Worm (Caenorhabditis elegans): ENCODE results near the gene ima-1.
A peak's percentile ranks its signal among the peaks of the same experiment; 100 is the strongest.

ima-1 gene

DNA sequence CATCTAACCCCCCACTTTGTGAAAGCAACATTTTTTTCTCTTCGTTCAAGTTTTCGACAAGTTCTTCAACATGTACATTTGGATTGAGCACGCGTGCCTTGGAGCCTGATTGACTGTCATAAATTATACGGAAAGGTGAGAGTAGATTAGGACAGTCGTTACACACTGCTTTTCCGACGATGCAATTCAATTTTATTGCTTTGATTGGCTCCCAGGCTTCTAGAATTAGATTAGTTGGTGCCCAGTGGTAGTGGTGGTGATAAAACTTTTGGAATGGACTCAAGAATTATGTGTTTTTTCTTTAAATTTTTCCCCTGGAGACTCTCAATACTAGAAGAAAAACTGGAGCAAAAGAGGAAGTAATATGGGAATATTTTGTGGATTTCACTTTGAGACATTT is 35.0 kb upstream of the ima-1 start:
- TF ChIP-seq lin-13 (tag; optimal IDR thresholded peaks at IDR 0.05) (no peak), bed-3 (GFP tag; optimal IDR thresholded peaks at IDR 0.05) (no peak), elt-1 (tag; optimal IDR thresholded peaks at IDR 0.05; ENCODE audit: borderline replicate concordance, insufficient read depth) (no peak), nhr-76 (tag; optimal IDR thresholded peaks at IDR 0.05) (no peak), pha-4 (tag; optimal IDR thresholded peaks at IDR 0.05) (no peak), blmp-1 (tag; optimal IDR thresholded peaks at IDR 0.05) (no peak), nhr-28 (tag; optimal IDR thresholded peaks at IDR 0.05) (no peak), flh-1 (GFP tag; optimal IDR thresholded peaks at IDR 0.05) (no peak), lsy-2 (tag; optimal IDR thresholded peaks at IDR 0.05) (no peak), ces-1 (GFP tag; optimal IDR thresholded peaks at IDR 0.05) (no peak), ceh-83 (GFP tag; optimal IDR thresholded peaks at IDR 0.05) (no peak), ceh-43 (GFP tag; optimal IDR thresholded peaks at IDR 0.05) (no peak), lin-32 (GFP tag; optimal IDR thresholded peaks at IDR 0.05) (no peak), mab-5 (tag; optimal IDR thresholded peaks at IDR 0.05) (no peak), tbx-8 (GFP tag; optimal IDR thresholded peaks at IDR 0.05) (no peak), mls-2 (tag; optimal IDR thresholded peaks at IDR 0.05) (no peak), M03D4.4 (tag; optimal IDR thresholded peaks at IDR 0.05) (no peak), ham-2 (GFP tag; optimal IDR thresholded peaks at IDR 0.05) (no peak), drap-1 (GFP tag; optimal IDR thresholded peaks at IDR 0.05) (no peak), cnd-1 (tag; optimal IDR thresholded peaks at IDR 0.05) (no peak)

- TF ChIP-seq zip-8 (tag; optimal IDR thresholded peaks at IDR 0.05) (peak; percentile 93), nhr-2 (tag; optimal IDR thresholded peaks at IDR 0.05) (peak; percentile 85), ztf-11 (tag; optimal IDR thresholded peaks at IDR 0.05) (no peak)
These were observed 33.0 kb upstream of the ima-1 start for ce11 chrV:11206467-11206866.

DNA sequence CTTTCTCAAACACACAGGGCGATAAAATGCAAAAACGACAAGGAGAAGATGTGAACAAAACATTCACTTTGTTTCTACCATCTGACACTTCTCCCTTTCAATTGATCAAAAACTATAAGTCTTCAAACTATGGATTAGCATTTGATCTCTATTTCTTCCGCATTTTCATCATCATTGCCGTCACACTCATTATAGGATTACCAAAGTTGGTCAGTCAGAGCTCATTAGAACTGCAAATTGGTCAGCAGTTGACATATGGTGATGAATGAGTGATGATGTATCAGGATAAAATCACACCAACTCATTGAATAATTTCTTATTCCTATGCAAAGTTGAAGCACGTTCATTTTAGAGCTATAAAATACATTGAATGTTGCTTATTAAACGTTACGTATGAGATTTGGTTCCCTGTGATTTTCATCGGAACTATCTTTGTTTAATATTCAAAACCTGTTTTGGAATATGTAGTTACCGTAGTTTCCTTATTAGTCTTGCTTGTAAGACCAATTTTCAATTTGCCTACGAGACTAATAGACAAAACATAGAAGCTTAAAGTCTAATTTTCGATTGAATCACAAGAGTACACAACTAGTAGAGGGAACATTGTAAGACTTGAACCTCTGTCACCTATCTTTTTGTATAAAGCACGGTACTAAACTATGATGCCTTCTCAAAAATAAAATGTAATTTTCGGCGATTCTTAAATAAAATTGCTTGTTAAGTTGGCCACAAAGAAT is 29.9 kb upstream of the ima-1 start:
- TF ChIP-seq drap-1 (GFP tag; optimal IDR thresholded peaks at IDR 0.05), result no peak
- TF ChIP-seq ceh-43 (GFP tag; optimal IDR thresholded peaks at IDR 0.05), result no peak
- peak; percentile 19 for TF ChIP-seq ces-1 (GFP tag; optimal IDR thresholded peaks at IDR 0.05)
- no peak for TF ChIP-seq lin-13 (tag; optimal IDR thresholded peaks at IDR 0.05)
- no peak for TF ChIP-seq bed-3 (GFP tag; optimal IDR thresholded peaks at IDR 0.05)
- TF ChIP-seq zip-8 (tag; optimal IDR thresholded peaks at IDR 0.05), result no peak

- no peak for TF ChIP-seq snpc-4 (tag; optimal IDR thresholded peaks at IDR 0.05)
- no peak for TF ChIP-seq nhr-12 (tag; optimal IDR thresholded peaks at IDR 0.05)
- no peak for TF ChIP-seq lin-32 (GFP tag; optimal IDR thresholded peaks at IDR 0.05)
- TF ChIP-seq mab-5 (tag; optimal IDR thresholded peaks at IDR 0.05), result no peak
- no peak for TF ChIP-seq unc-39 (tag; optimal IDR thresholded peaks at IDR 0.05)
- TF ChIP-seq lin-13 (tag; optimal IDR thresholded peaks at IDR 0.05), result no peak
- TF ChIP-seq bed-3 (GFP tag; optimal IDR thresholded peaks at IDR 0.05), result no peak
- no peak for TF ChIP-seq unc-120 (tag; optimal IDR thresholded peaks at IDR 0.05; ENCODE audit: poor library complexity, severe bottlenecking)
- no peak for TF ChIP-seq nhr-237 (tag; optimal IDR thresholded peaks at IDR 0.05)
- no peak for TF ChIP-seq sptf-1 (tag; optimal IDR thresholded peaks at IDR 0.05)
- no peak for TF ChIP-seq nhr-28 (tag; optimal IDR thresholded peaks at IDR 0.05)
- no peak for TF ChIP-seq zip-8 (tag; optimal IDR thresholded peaks at IDR 0.05)
- TF ChIP-seq unc-62 (GFP tag; optimal IDR thresholded peaks at IDR 0.05), result no peak
- no peak for TF ChIP-seq tbx-8 (GFP tag; optimal IDR thresholded peaks at IDR 0.05)
- no peak for TF ChIP-seq sem-2 (GFP tag; optimal IDR thresholded peaks at IDR 0.05)
- TF ChIP-seq ztf-11 (tag; optimal IDR thresholded peaks at IDR 0.05), result no peak
- TF ChIP-seq blmp-1 (tag; optimal IDR thresholded peaks at IDR 0.05), result no peak
- TF ChIP-seq ceh-39 (tag; optimal IDR thresholded peaks at IDR 0.05), result no peak
These were observed 28.2 kb upstream of the ima-1 start for ce11 chrV:11211323-11211722.

- TF ChIP-seq mep-1 (tag; optimal IDR thresholded peaks at IDR 0.05) (no peak), elt-3 (tag; optimal IDR thresholded peaks at IDR 0.05) (no peak), ceh-39 (tag; optimal IDR thresholded peaks at IDR 0.05) (no peak), M03D4.4 (tag; optimal IDR thresholded peaks at IDR 0.05) (no peak), unc-39 (tag; optimal IDR thresholded peaks at IDR 0.05) (no peak), bed-3 (GFP tag; optimal IDR thresholded peaks at IDR 0.05) (no peak), snpc-4 (tag; optimal IDR thresholded peaks at IDR 0.05) (no peak), sptf-1 (tag; optimal IDR thresholded peaks at IDR 0.05) (no peak), unc-120 (tag; optimal IDR thresholded peaks at IDR 0.05; ENCODE audit: poor library complexity, severe bottlenecking) (no peak), drap-1 (GFP tag; optimal IDR thresholded peaks at IDR 0.05) (no peak)
These were observed 24.9 kb upstream of the ima-1 start for ce11 chrV:11214569-11214968.
